Fruit fly (Drosophila melanogaster) whole organism, prepupa: ENCODE measurements around the gene Sp1.

Experiments
- CG11294 ChIP-seq: fragments of 200-800 bp; sonication (Bioruptor generic); IDR thresholded peaks from 2 replicates; pipeline ENCODE4 v1.3.6; 2022; ENCODE audit warnings: missing biosample characterization, missing genetic modification characterization
- CG6792 ChIP-seq: fragments of 200-800 bp; sonication (Bioruptor generic); optimal IDR thresholded peaks from 3 replicates; lab custom pipeline; 2016; ENCODE audit warnings: missing biosample characterization, missing genetic modification characterization
- Eip78C ChIP-seq: fragments of 200-800 bp; sonication (Bioruptor generic); peaks from one replicate; lab custom pipeline; 2016; ENCODE audit warnings: missing biosample characterization, missing genetic modification characterization
- Ets21C ChIP-seq: fragments of 200-800 bp; sonication (Bioruptor generic); optimal IDR thresholded peaks from 3 replicates; lab custom pipeline; 2016; ENCODE audit warnings: missing biosample characterization, missing genetic modification characterization
- Gug ChIP-seq: fragments of 200-800 bp; sonication (Bioruptor generic); IDR thresholded peaks from 2 replicates; pipeline ENCODE4 v1.3.6; 2022; ENCODE audit warnings: missing biosample characterization, missing genetic modification characterization
- fd59A ChIP-seq: fragments of 200-800 bp; sonication (Bioruptor generic); optimal IDR thresholded peaks from 2 replicates; lab custom pipeline; 2017; ENCODE audit warnings: missing biosample characterization, mild to moderate bottlenecking, missing genetic modification characterization, missing genetic modification reagents
- vri ChIP-seq: fragments of 200-800 bp; sonication (Bioruptor generic); optimal IDR thresholded peaks from 3 replicates; lab custom pipeline; 2016; ENCODE audit warnings: missing biosample characterization, mild to moderate bottlenecking, missing genetic modification characterization

DNA sequence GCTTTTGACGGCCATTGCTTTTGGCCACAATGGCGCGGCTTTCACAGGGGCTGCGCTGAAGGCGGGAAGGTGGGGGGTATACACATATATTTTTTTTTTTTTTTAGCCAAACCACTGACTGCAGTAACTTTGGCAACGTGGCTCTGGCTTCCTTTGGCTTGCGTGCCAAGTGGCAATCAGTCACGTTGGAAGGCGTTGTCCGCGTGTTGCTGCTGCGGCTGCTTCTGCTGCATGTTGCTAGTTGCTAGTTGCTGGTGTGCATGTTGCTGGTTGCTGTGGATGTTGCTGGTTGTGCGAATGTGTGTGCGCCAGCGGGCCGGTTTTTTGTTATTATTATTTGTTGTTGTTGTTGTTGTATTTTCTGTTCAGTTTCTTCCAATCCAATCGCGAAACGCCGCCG, 41.6 kb downstream of the Sp1 start:
- TF ChIP-seq CG11294, result no peak
- TF ChIP-seq Ets21C, result no peak
- no peak for TF ChIP-seq Gug (GFP tag; lab: Robert Waterston, UW)
- TF ChIP-seq vri (GFP tag; lab: Kevin White, UChicago), result no peak
- TF ChIP-seq CG6792 (GFP tag; lab: Kevin White, UChicago), result no peak
- no peak for TF ChIP-seq Eip78C (GFP tag; lab: Kevin White, UChicago)
- no peak for TF ChIP-seq fd59A
